Worm (Caenorhabditis elegans) whole organism, midembryonic: ENCODE measurements around the gene rpl-35.

Experiments used
- T22C8.4 ChIP-seq: fragments of 200-800 bp; sonication (Bioruptor generic); IDR thresholded peaks from 2 replicates; pipeline ENCODE4 v1.3.6; 2022; ENCODE audit warnings: missing genetic modification characterization, missing compliant biosample characterization
- cog-1 ChIP-seq: sonication (generic microtip); optimal IDR thresholded peaks from 2 replicates; lab custom pipeline; 2016; ENCODE audit warnings: missing genetic modification characterization, missing compliant biosample characterization
- flt-1 ChIP-seq: fragments of 200-800 bp; sonication (Bioruptor generic); IDR thresholded peaks from 2 replicates; pipeline ENCODE4 v1.3.6; 2022; ENCODE audit warnings: missing genetic modification characterization, missing compliant biosample characterization
- klf-2 ChIP-seq: fragments of 200-800 bp; sonication (Bioruptor generic); conservative IDR thresholded peaks from 2 replicates; pipeline ENCODE4 v1.3.6; 2022; ENCODE audit warnings: missing genetic modification reagents, missing genetic modification characterization, missing compliant biosample characterization
- med-1 ChIP-seq: sonication (generic microtip); optimal IDR thresholded peaks from 2 replicates; lab custom pipeline; 2017; ENCODE audit warnings: missing genetic modification characterization, mild to moderate bottlenecking, missing compliant biosample characterization, antibody characterized with exemption, missing genetic modification reagents; ENCODE audit not compliant: insufficient read depth
- ref-1 ChIP-seq: fragments of 200-800 bp; sonication (Bioruptor generic); conservative IDR thresholded peaks from 2 replicates; pipeline ENCODE4 v1.3.6; 2022; ENCODE audit warnings: missing genetic modification reagents, missing genetic modification characterization, missing compliant biosample characterization
- ztf-23 ChIP-seq: fragments of 200-800 bp; sonication (Bioruptor generic); IDR thresholded peaks from 2 replicates; pipeline ENCODE4 v1.3.6; 2022; ENCODE audit warnings: missing genetic modification reagents, missing genetic modification characterization, missing compliant biosample characterization
- ztf-29 ChIP-seq: fragments of 200-800 bp; sonication (Bioruptor generic); IDR thresholded peaks from 2 replicates; pipeline ENCODE4 v1.3.6; 2022; ENCODE audit warnings: missing genetic modification reagents, missing genetic modification characterization, missing compliant biosample characterization

DNA sequence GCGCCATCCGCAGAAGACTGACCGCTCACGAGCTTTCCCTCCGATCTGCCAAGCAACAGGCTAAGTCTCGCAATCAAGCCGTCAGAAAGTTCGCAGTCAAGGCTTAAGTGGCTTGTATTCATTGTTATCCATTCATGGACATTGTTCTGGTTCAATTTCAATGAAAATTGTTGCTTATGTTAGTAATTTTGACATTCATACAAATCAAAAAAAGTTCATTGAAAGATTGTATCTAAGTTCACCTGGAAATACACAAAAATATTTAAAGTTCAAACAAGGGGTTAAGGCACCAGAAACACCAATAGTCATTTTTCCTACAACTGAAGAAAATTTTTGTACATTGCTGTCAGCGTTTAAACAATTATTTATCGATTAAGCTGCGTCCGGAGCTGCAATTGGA is 534 bp downstream of the rpl-35 start:
- TF ChIP-seq T22C8.4 (GFP tag; lab: Robert Waterston, UW) (no peak), ztf-23 (GFP tag; lab: Robert Waterston, UW) (no peak), flt-1 (GFP tag; lab: Robert Waterston, UW) (no peak), med-1 (GFP tag; lab: Kevin White, UChicago) (no peak), cog-1 (tag; lab: Kevin White, UChicago) (no peak), klf-2 (GFP tag; lab: Robert Waterston, UW) (no peak), ztf-29 (GFP tag; lab: Robert Waterston, UW) (no peak), ref-1 (GFP tag; lab: Robert Waterston, UW) (no peak)
